Fruit fly (Drosophila melanogaster) whole organism, embryonic: ENCODE measurements around the gene CrzR.

ENCODE experiments used
- ATbp ChIP-seq: fragments of 200-800 bp; sonication (Bioruptor generic); optimal IDR thresholded peaks from 2 replicates; lab custom pipeline; 2017; ENCODE audit warnings: missing biosample characterization, mild to moderate bottlenecking, missing genetic modification characterization, missing genetic modification reagents
- Asciz ChIP-seq: fragments of 200-800 bp; sonication (Bioruptor generic); optimal IDR thresholded peaks from 2 replicates; lab custom pipeline; 2017; ENCODE audit warnings: missing biosample characterization, mild to moderate bottlenecking, missing genetic modification characterization, missing genetic modification reagents
- Awh ChIP-seq: fragments of 200-800 bp; sonication (Bioruptor generic); IDR thresholded peaks from 2 replicates; pipeline ENCODE4, ENCODE4 v1.3.6; 2022; ENCODE audit warnings: missing biosample characterization, missing genetic modification characterization
- BtbVII ChIP-seq: fragments of 200-800 bp; sonication (Bioruptor generic); optimal IDR thresholded peaks from 3 replicates; lab custom pipeline; 2017; ENCODE audit warnings: missing biosample characterization, mild to moderate bottlenecking, missing genetic modification characterization
- CG11398 ChIP-seq: fragments of 200-800 bp; sonication (Bioruptor generic); optimal IDR thresholded peaks from 2 replicates; lab custom pipeline; 2016; ENCODE audit warnings: missing biosample characterization, missing genetic modification characterization
- CG12769 ChIP-seq: fragments of 200-800 bp; sonication (Bioruptor generic); optimal IDR thresholded peaks from 2 replicates; lab custom pipeline; 2019; ENCODE audit warnings: missing biosample characterization, mild to moderate bottlenecking, missing genetic modification characterization, moderate library complexity
- CG13775 ChIP-seq: fragments of 200-800 bp; sonication (Bioruptor generic); optimal IDR thresholded peaks from 3 replicates; lab custom pipeline; 2017; ENCODE audit warnings: missing biosample characterization, mild to moderate bottlenecking, missing genetic modification characterization
- CG16779 ChIP-seq: fragments of 200-800 bp; sonication (Bioruptor generic); IDR thresholded peaks from 2 replicates; pipeline ENCODE4 v1.3.6; 2022; ENCODE audit warnings: missing biosample characterization, missing genetic modification characterization
- CG18011 ChIP-seq: fragments of 200-800 bp; sonication (Bioruptor generic); optimal IDR thresholded peaks from 2 replicates; lab custom pipeline; 2017; ENCODE audit warnings: missing biosample characterization, missing genetic modification characterization, mild to moderate bottlenecking, moderate library complexity, missing genotype
- CG2116 ChIP-seq: fragments of 200-800 bp; sonication (Bioruptor generic); optimal IDR thresholded peaks from 3 replicates; lab custom pipeline; 2018; ENCODE audit warnings: missing biosample characterization, mild to moderate bottlenecking, missing genetic modification characterization
- CG2129 ChIP-seq: fragments of 200-800 bp; sonication (Bioruptor generic); IDR thresholded peaks from 2 replicates; pipeline ENCODE4 v1.3.6; 2022; ENCODE audit warnings: missing biosample characterization, missing genetic modification characterization; ENCODE audit not compliant: partially characterized antibody
- CG31388 ChIP-seq: fragments of 200-800 bp; sonication (Bioruptor generic); optimal IDR thresholded peaks from 2 replicates; lab custom pipeline; 2016; ENCODE audit warnings: missing biosample characterization, missing genetic modification characterization
- CG31441 ChIP-seq: fragments of 200-800 bp; sonication (Bioruptor generic); IDR thresholded peaks from 2 replicates; pipeline ENCODE4 v1.3.6; 2022; ENCODE audit warnings: missing biosample characterization, missing genetic modification characterization
- CG3163 ChIP-seq: fragments of 200-800 bp; sonication (Bioruptor generic); optimal IDR thresholded peaks from 3 replicates; lab custom pipeline; 2016; ENCODE audit warnings: missing biosample characterization, missing genetic modification characterization
- CG5180 ChIP-seq: fragments of 200-800 bp; sonication (Bioruptor generic); optimal IDR thresholded peaks from 3 replicates; lab custom pipeline; 2017; ENCODE audit warnings: missing biosample characterization, missing genetic modification characterization, mild to moderate bottlenecking, moderate library complexity, missing genetic modification reagents
- CG5245 ChIP-seq: fragments of 200-800 bp; sonication (Bioruptor generic); optimal IDR thresholded peaks from 3 replicates; lab custom pipeline; 2016; ENCODE audit warnings: missing biosample characterization, missing genetic modification characterization
- CG6683 ChIP-seq: fragments of 200-800 bp; sonication (Bioruptor generic); optimal IDR thresholded peaks from 2 replicates; lab custom pipeline; 2017; ENCODE audit warnings: missing biosample characterization, mild to moderate bottlenecking, missing genetic modification characterization, missing genetic modification reagents
- CG6813 ChIP-seq: fragments of 200-800 bp; sonication (Bioruptor generic); optimal IDR thresholded peaks from 2 replicates; lab custom pipeline; 2017; ENCODE audit warnings: missing biosample characterization, missing genetic modification characterization, mild to moderate bottlenecking, moderate library complexity, missing genetic modification reagents
- CG7372 ChIP-seq: fragments of 200-800 bp; sonication (Bioruptor generic); IDR thresholded peaks from 2 replicates; pipeline ENCODE4 v1.3.6; 2022; ENCODE audit warnings: missing biosample characterization, missing genetic modification characterization
- CG7556 ChIP-seq: fragments of 200-800 bp; sonication (Bioruptor generic); optimal IDR thresholded peaks from 2 replicates; lab custom pipeline; 2017; ENCODE audit warnings: missing biosample characterization, mild to moderate bottlenecking, missing genetic modification characterization
- CG8765 ChIP-seq: fragments of 200-800 bp; sonication (Bioruptor generic); IDR thresholded peaks from 2 replicates; pipeline ENCODE4 v1.3.6; 2022; ENCODE audit warnings: missing biosample characterization, missing genetic modification characterization
- CG9727 ChIP-seq: fragments of 200-800 bp; sonication (Bioruptor generic); optimal IDR thresholded peaks from 3 replicates; lab custom pipeline; 2017; ENCODE audit warnings: missing biosample characterization, mild to moderate bottlenecking, missing genetic modification characterization
- CG9932 ChIP-seq: fragments of 200-800 bp; sonication (Bioruptor generic); IDR thresholded peaks from 2 replicates; pipeline ENCODE4 v1.3.6; 2022; ENCODE audit warnings: missing biosample characterization, missing genetic modification characterization
- CTCF ChIP-seq: fragments of 200-800 bp; sonication (Bioruptor generic); optimal IDR thresholded peaks from 2 replicates; lab custom pipeline; 2017; ENCODE audit warnings: missing biosample characterization, mild to moderate bottlenecking, missing genetic modification characterization, moderate library complexity
- Ets65A ChIP-seq: fragments of 200-800 bp; sonication (Bioruptor generic); peaks from one replicate; lab custom pipeline; 2016; ENCODE audit warnings: missing biosample characterization, missing genetic modification characterization
- HHEX ChIP-seq: fragments of 200-800 bp; sonication (Bioruptor generic); optimal IDR thresholded peaks from 3 replicates; lab custom pipeline; 2017; ENCODE audit warnings: missing biosample characterization, mild to moderate bottlenecking, missing genetic modification characterization, missing genetic modification reagents
- Myb ChIP-seq: fragments of 200-800 bp; sonication (Bioruptor generic); optimal IDR thresholded peaks from 2 replicates; lab custom pipeline; 2016; ENCODE audit warnings: missing biosample characterization, missing genetic modification characterization
- Sin3A ChIP-seq: fragments of >200 bp; optimal IDR thresholded peaks from 2 replicates; lab custom pipeline; 2018
- Sox102F ChIP-seq: fragments of 200-800 bp; sonication (Bioruptor generic); optimal IDR thresholded peaks from 2 replicates; lab custom pipeline; 2018; ENCODE audit warnings: missing biosample characterization, mild to moderate bottlenecking, missing genetic modification characterization, moderate library complexity
- TFAM ChIP-seq: fragments of 200-800 bp; sonication (Bioruptor generic); optimal IDR thresholded peaks from 2 replicates; lab custom pipeline; 2017; ENCODE audit warnings: missing biosample characterization, missing genetic modification characterization, inconsistent platforms
- ase ChIP-seq: fragments of 200-800 bp; sonication (Bioruptor generic); IDR thresholded peaks from 3 replicates; pipeline ENCODE4 v1.3.6; 2022; ENCODE audit warnings: missing biosample characterization, missing genetic modification characterization
- ash1 ChIP-seq: fragments of 200-800 bp; sonication (Bioruptor generic); optimal IDR thresholded peaks from 2 replicates; lab custom pipeline; 2018; ENCODE audit warnings: missing biosample characterization, mild to moderate bottlenecking, missing genetic modification characterization
- bab2 ChIP-seq: fragments of 200-800 bp; sonication (Bioruptor generic); optimal IDR thresholded peaks from 2 replicates; lab custom pipeline; 2016; ENCODE audit warnings: missing biosample characterization, missing genetic modification characterization
- bcd ChIP-seq: fragments of 200-800 bp; sonication (Bioruptor generic); optimal IDR thresholded peaks from 2 replicates; lab custom pipeline; 2017; ENCODE audit warnings: missing biosample characterization, mild to moderate bottlenecking, missing genetic modification characterization
- dpn ChIP-seq, 2 experiments: fragments of 200-800 bp; sonication (Bioruptor generic); optimal IDR thresholded peaks; 3 replicates each; lab custom pipeline; 2016; ENCODE audit warnings: missing biosample characterization in 2 of 2, missing genetic modification characterization in 2 of 2
- exex ChIP-seq: fragments of 200-800 bp; sonication (Bioruptor generic); optimal IDR thresholded peaks from 4 replicates; lab custom pipeline; 2018; ENCODE audit warnings: missing biosample characterization, mild to moderate bottlenecking, missing genetic modification characterization, moderate library complexity
- eyg ChIP-seq: fragments of 200-800 bp; sonication (Bioruptor generic); optimal IDR thresholded peaks from 3 replicates; lab custom pipeline; 2016; ENCODE audit warnings: missing biosample characterization, missing genetic modification characterization
- gce ChIP-seq: fragments of 200-800 bp; sonication (Bioruptor generic); IDR thresholded peaks from 3 replicates; pipeline ENCODE4 v1.3.6; 2022; ENCODE audit warnings: missing biosample characterization, missing genetic modification characterization
- gfzf ChIP-seq: fragments of 200-800 bp; sonication (Bioruptor generic); optimal IDR thresholded peaks from 2 replicates; lab custom pipeline; 2016; ENCODE audit warnings: missing biosample characterization, mild to moderate bottlenecking, missing genetic modification characterization, moderate library complexity
- lilli ChIP-seq: fragments of 200-800 bp; sonication (Bioruptor generic); optimal IDR thresholded peaks from 3 replicates; lab custom pipeline; 2016; ENCODE audit warnings: missing biosample characterization, missing genetic modification characterization
- luna ChIP-seq: fragments of 200-800 bp; sonication (Bioruptor generic); optimal IDR thresholded peaks from 2 replicates; lab custom pipeline; 2016; ENCODE audit warnings: missing biosample characterization, missing genetic modification characterization
- pzg ChIP-seq: fragments of 200-800 bp; sonication (Bioruptor generic); optimal IDR thresholded peaks from 3 replicates; lab custom pipeline; 2018; ENCODE audit warnings: missing biosample characterization, mild to moderate bottlenecking, missing genetic modification characterization, moderate library complexity
- ranshi ChIP-seq: fragments of 200-800 bp; sonication (Bioruptor generic); IDR thresholded peaks from 2 replicates; pipeline ENCODE4 v1.3.6; 2022; ENCODE audit warnings: missing biosample characterization, missing genetic modification characterization
- shn ChIP-seq: fragments of 200-800 bp; sonication (Bioruptor generic); optimal IDR thresholded peaks from 3 replicates; lab custom pipeline; 2016; ENCODE audit warnings: missing biosample characterization, missing genetic modification characterization
- sisA ChIP-seq: fragments of 200-800 bp; sonication (Bioruptor generic); IDR thresholded peaks from 2 replicates; pipeline ENCODE4 v1.3.6; 2022; ENCODE audit warnings: missing biosample characterization, missing genetic modification characterization
- slou ChIP-seq: fragments of 200-800 bp; sonication (Bioruptor generic); optimal IDR thresholded peaks from 3 replicates; lab custom pipeline; 2016; ENCODE audit warnings: missing biosample characterization, missing genetic modification characterization
- so ChIP-seq: fragments of 200-800 bp; sonication (Bioruptor generic); IDR thresholded peaks from 3 replicates; pipeline ENCODE4 v1.3.6; 2022; ENCODE audit warnings: missing biosample characterization, missing genetic modification characterization
- tap ChIP-seq: fragments of 200-800 bp; optimal IDR thresholded peaks from 3 replicates; lab custom pipeline; 2019; ENCODE audit warnings: missing biosample characterization, mild to moderate bottlenecking, missing genetic modification characterization, moderate library complexity
- tin ChIP-seq: fragments of 200-800 bp; sonication (Bioruptor generic); optimal IDR thresholded peaks from 3 replicates; lab custom pipeline; 2016; ENCODE audit warnings: missing biosample characterization, missing genetic modification characterization
- tio ChIP-seq: fragments of 200-800 bp; sonication (Bioruptor generic); optimal IDR thresholded peaks from 2 replicates; lab custom pipeline; 2017; ENCODE audit warnings: missing biosample characterization, missing genetic modification characterization, inconsistent platforms
- tna ChIP-seq: fragments of 200-800 bp; sonication (Bioruptor generic); IDR thresholded peaks from 2 replicates; pipeline ENCODE4 v1.3.6; 2022; ENCODE audit warnings: missing biosample characterization, missing genetic modification characterization; ENCODE audit not compliant: partially characterized antibody
- vvl ChIP-seq: fragments of 200-800 bp; sonication (Bioruptor generic); IDR thresholded peaks from 2 replicates; pipeline ENCODE4 v1.3.6; 2022; ENCODE audit warnings: missing biosample characterization, missing genetic modification characterization
- zfh1 ChIP-seq: fragments of 200-800 bp; sonication (Bioruptor generic); IDR thresholded peaks from 3 replicates; pipeline ENCODE4 v1.3.6; 2022; ENCODE audit warnings: missing biosample characterization, missing genetic modification characterization

The CrzR gene

dm6 chr3L:12350307-12350706 is 1.0 kb downstream of the CrzR start (continued):
- TF ChIP-seq CG8765 (GFP tag; lab: Robert Waterston, UW) (no peak), tio (GFP tag; lab: Kevin White, UChicago) (no peak), zfh1 (no peak), CG16779 (GFP tag; lab: Robert Waterston, UW) (no peak), tna (no peak), Myb (GFP tag; lab: Kevin White, UChicago) (no peak), Sox102F (GFP tag; lab: Kevin White, UChicago) (peak; percentile 37), shn (no peak), CG31441 (GFP tag; lab: Robert Waterston, UW) (no peak; the same call in 1 of the 2 replicates), eyg (peak; percentile 27), dpn (GFP tag; optimal IDR thresholded peaks at IDR 0.05; lab: Kevin White, UChicago) (peak in 1 of 2 experiments; percentile 36), CG5245 (GFP tag; lab: Kevin White, UChicago) (no peak), CG5180 (GFP tag; lab: Kevin White, UChicago) (peak; percentile 28), ranshi (GFP tag; lab: Robert Waterston, UW) (no peak; the same call in 1 of the 2 replicates), lilli (GFP tag; lab: Kevin White, UChicago) (no peak), CG11398 (GFP tag; lab: Kevin White, UChicago) (no peak), exex (tag; lab: Kevin White, UChicago) (no peak), bcd (GFP tag; lab: Kevin White, UChicago) (peak; percentile 45), gfzf (GFP tag; lab: Kevin White, UChicago) (no peak), CG6813 (GFP tag; lab: Kevin White, UChicago) (peak; percentile 52), CG13775 (GFP tag; lab: Kevin White, UChicago) (no peak), CG2129 (GFP tag; lab: Robert Waterston, UW) (no peak), Ets65A (GFP tag; lab: Kevin White, UChicago) (peak; percentile 55), vvl (no peak), CG31388 (GFP tag; lab: Kevin White, UChicago) (no peak), sisA (GFP tag; lab: Robert Waterston, UW) (no peak), gce (GFP tag; lab: Robert Waterston, UW) (no peak), tin (GFP tag; lab: Kevin White, UChicago) (no peak), pzg (no peak), CG3163 (GFP tag; lab: Kevin White, UChicago) (no peak), CG7556 (peak; percentile 16), CG18011 (GFP tag; lab: Kevin White, UChicago) (peak; percentile 53), TFAM (GFP tag; lab: Kevin White, UChicago) (no peak), CG2116 (GFP tag; lab: Kevin White, UChicago) (no peak), Sin3A (lab: Kevin White, UChicago) (no peak), so (GFP tag; lab: Robert Waterston, UW) (no peak), bab2 (GFP tag; lab: Kevin White, UChicago) (peak; percentile 35), CG7372 (no peak), CG6683 (GFP tag; lab: Kevin White, UChicago) (no peak), ATbp (GFP tag; lab: Kevin White, UChicago) (peak; percentile 83), CG12769 (tag; lab: Kevin White, UChicago) (peak; percentile 60), CTCF (no peak), slou (GFP tag; lab: Kevin White, UChicago) (no peak), CG9932 (GFP tag; lab: Robert Waterston, UW) (0 out of 2 replicates have a peak, but pooled peaks have one; percentile 5), Awh (GFP tag; lab: Robert Waterston, UW) (no peak), Asciz (GFP tag; lab: Kevin White, UChicago) (peak; percentile 25), ase (no peak), ash1 (no peak), HHEX (peak; percentile 54), CG9727 (GFP tag; lab: Kevin White, UChicago) (no peak), BtbVII (GFP tag; lab: Kevin White, UChicago) (no peak), luna (GFP tag; lab: Kevin White, UChicago) (no peak), tap (no peak)
